Worm (Caenorhabditis elegans): Measurements from ENCODE around the gene str-131.

DNA sequence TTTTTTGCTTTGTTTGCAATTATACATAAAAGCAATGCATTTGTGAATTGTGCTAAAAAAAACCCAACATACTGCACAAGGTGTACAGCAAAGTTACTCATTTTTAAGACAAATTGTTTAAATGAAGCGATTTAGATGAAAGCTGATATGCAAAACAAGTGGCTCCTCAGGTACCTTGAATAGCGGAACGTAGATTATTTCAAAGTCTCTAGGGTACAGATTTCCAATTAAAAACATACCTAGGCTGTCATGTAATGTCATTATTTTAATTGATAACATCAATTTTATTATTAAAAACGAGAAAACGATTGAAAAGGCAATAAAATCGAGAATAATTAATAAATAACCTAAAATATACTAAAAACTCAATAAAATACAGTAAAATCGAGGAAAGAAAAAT is 19.4 kb downstream of the str-131 start, which contains the start of gene str-139:
- TF ChIP-seq aly-2 (tag; optimal IDR thresholded peaks at IDR 0.05) (no peak), nhr-25 (tag; optimal IDR thresholded peaks at IDR 0.05) (no peak), snpc-4 (tag; optimal IDR thresholded peaks at IDR 0.05) (no peak), F13H6.1 (tag; optimal IDR thresholded peaks at IDR 0.05) (no peak), unc-62 (GFP tag; optimal IDR thresholded peaks at IDR 0.05) (no peak), ztf-4 (tag; optimal IDR thresholded peaks at IDR 0.05) (no peak), egl-27 (tag; optimal IDR thresholded peaks at IDR 0.05) (no peak), ceh-82 (tag; optimal IDR thresholded peaks at IDR 0.05) (no peak), peb-1 (tag; optimal IDR thresholded peaks at IDR 0.05) (no peak), R02D3.7 (tag; optimal IDR thresholded peaks at IDR 0.05) (no peak), ztf-11 (tag; optimal IDR thresholded peaks at IDR 0.05) (no peak), elt-1 (tag; optimal IDR thresholded peaks at IDR 0.05) (no peak)

All from whole organism, L2 larva.